Worm (Caenorhabditis elegans): ENCODE results near the gene tbc-17.

DNA sequence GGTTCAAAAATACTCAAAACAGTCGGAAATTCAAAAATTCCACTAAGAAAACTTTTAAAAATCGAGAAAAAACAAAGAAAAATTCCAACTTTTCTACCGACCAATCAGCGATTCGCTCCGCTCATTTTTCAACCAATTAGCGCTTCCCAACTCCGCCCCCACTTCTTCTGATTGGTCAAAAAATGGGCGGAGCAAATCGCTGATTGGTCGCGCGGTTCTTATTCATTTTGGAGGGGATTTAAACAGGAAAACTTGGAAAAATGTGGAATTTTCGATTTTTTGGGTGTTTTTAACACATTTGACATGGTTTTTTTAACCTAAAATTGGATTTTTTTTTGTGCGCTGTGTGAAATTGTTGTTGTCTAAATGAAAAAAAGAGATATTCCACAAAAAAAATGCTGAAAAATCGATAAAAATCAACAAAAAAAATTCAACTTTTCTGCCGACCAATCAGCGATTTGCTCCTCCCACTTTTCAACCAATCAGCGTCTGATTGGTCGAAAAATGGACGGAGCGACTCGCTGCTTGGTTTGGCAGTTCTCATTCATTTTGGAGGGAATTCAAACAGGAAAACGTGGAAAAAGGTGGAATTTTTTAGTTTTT is 28.6 kb downstream of the tbc-17 start:
- TF ChIP-seq W03F9.2 (tag; optimal IDR thresholded peaks at IDR 0.05) (no peak), him-1 (tag; optimal IDR thresholded peaks at IDR 0.05) (no peak), dao-5 (tag; optimal IDR thresholded peaks at IDR 0.05) (no peak)
